Worm (Caenorhabditis elegans) whole organism, L1 larva: ENCODE measurements around the gene twk-43.

Source experiments
- C04F5.9 ChIP-seq: sonication (generic microtip); optimal IDR thresholded peaks from 2 replicates; lab custom pipeline; 2016; ENCODE audit warnings: missing genetic modification characterization, missing compliant biosample characterization
- C16A3.4 ChIP-seq: fragments of 150-350 bp; optimal IDR thresholded peaks from 2 replicates; lab custom pipeline; 2014; ENCODE audit warnings: missing biosample characterization, missing genetic modification characterization
- Y116A8C.19 ChIP-seq: sonication (generic microtip); optimal IDR thresholded peaks from 2 replicates; lab custom pipeline; 2016; ENCODE audit warnings: missing compliant biosample characterization, missing genetic modification characterization, borderline replicate concordance
- aha-1 ChIP-seq: fragments of 150-350 bp; optimal IDR thresholded peaks from 2 replicates; lab custom pipeline; 2014; ENCODE audit warnings: missing biosample characterization, missing genetic modification characterization
- alr-1 ChIP-seq: fragments of 200-800 bp; sonication (Bioruptor generic); optimal IDR thresholded peaks from 2 replicates; lab custom pipeline; 2018; ENCODE audit warnings: borderline replicate concordance, mild to moderate bottlenecking, missing genetic modification characterization, missing compliant biosample characterization
- aly-2 ChIP-seq: fragments of 150-350 bp; optimal IDR thresholded peaks from 2 replicates; lab custom pipeline; 2014; ENCODE audit warnings: missing biosample characterization, missing genetic modification characterization
- ama-1 ChIP-seq: fragments of 150-350 bp; optimal IDR thresholded peaks from 2 replicates; lab custom pipeline; 2014
- blmp-1 ChIP-seq: fragments of 150-350 bp; optimal IDR thresholded peaks from 2 replicates; lab custom pipeline; 2014; ENCODE audit warnings: missing biosample characterization, missing genetic modification characterization
- ceh-8 ChIP-seq: fragments of 200-800 bp; sonication (Bioruptor generic); optimal IDR thresholded peaks from 2 replicates; lab custom pipeline; 2018; ENCODE audit warnings: mild to moderate bottlenecking, missing genetic modification characterization, moderate library complexity, missing compliant biosample characterization
- ceh-88 ChIP-seq: fragments of 200-800 bp; sonication (Bioruptor generic); IDR thresholded peaks from 2 replicates; pipeline ENCODE4 v1.3.6; 2022; ENCODE audit warnings: missing genetic modification characterization, missing compliant biosample characterization
- ceh-90 ChIP-seq: sonication (generic microtip); optimal IDR thresholded peaks from 2 replicates; lab custom pipeline; 2016; ENCODE audit warnings: missing genetic modification characterization, missing compliant biosample characterization
- dpl-1 ChIP-seq, 3 experiments: fragments of 150-350 bp in 2 of 3; sonication (generic microtip) in 1 of 3; optimal IDR thresholded peaks; 2 replicates each; lab custom pipeline; 2014 to 2017; ENCODE audit warnings: missing biosample characterization in 3 of 3, missing genetic modification characterization in 3 of 3, missing genetic modification reagents in 3 of 3
- efl-3 ChIP-seq: fragments of 200-800 bp; sonication (Bioruptor generic); optimal IDR thresholded peaks from 2 replicates; lab custom pipeline; 2018; ENCODE audit warnings: mild to moderate bottlenecking, missing genetic modification characterization, missing compliant biosample characterization
- egl-27 ChIP-seq, 2 experiments: fragments of 150-350 bp in 1 of 2; sonication (generic microtip); optimal IDR thresholded peaks; 3 replicates each; lab custom pipeline; 2017 to 2018; ENCODE audit warnings: missing biosample characterization in 2 of 2, missing genetic modification characterization in 2 of 2, missing genetic modification reagents in 2 of 2
- elt-2 ChIP-seq: sonication (generic microtip); optimal IDR thresholded peaks from 2 replicates; lab custom pipeline; 2016; ENCODE audit warnings: missing genetic modification characterization, mild to moderate bottlenecking, inconsistent platforms, missing compliant biosample characterization, missing genetic modification reagents
- elt-3 ChIP-seq, 6 experiments: fragments of 150-350 bp in 1 of 6; sonication (generic microtip); optimal IDR thresholded peaks; 2 replicates each; lab custom pipeline; 2017 to 2018; ENCODE audit warnings: missing biosample characterization in 6 of 6, missing genetic modification characterization in 6 of 6, inconsistent platforms in 1 of 6
- ets-5 ChIP-seq: fragments of 200-800 bp; sonication (Bioruptor generic); IDR thresholded peaks from 2 replicates; pipeline ENCODE4 v1.3.6; 2022; ENCODE audit warnings: missing genetic modification characterization, missing compliant biosample characterization
- fkh-10 ChIP-seq: sonication (generic microtip); optimal IDR thresholded peaks from 2 replicates; lab custom pipeline; 2017; ENCODE audit warnings: missing biosample characterization, missing genetic modification reagents, missing genetic modification characterization
- fkh-4 ChIP-seq: sonication (generic microtip); optimal IDR thresholded peaks from 2 replicates; lab custom pipeline; 2016; ENCODE audit warnings: missing compliant biosample characterization, missing genetic modification characterization, borderline replicate concordance
- grh-1 ChIP-seq: fragments of 200-800 bp; sonication (Bioruptor generic); IDR thresholded peaks from 2 replicates; pipeline ENCODE4 v1.3.6; 2022; ENCODE audit warnings: missing genetic modification reagents, missing genetic modification characterization, missing compliant biosample characterization
- hlh-4 ChIP-seq: sonication (generic microtip); optimal IDR thresholded peaks from 2 replicates; lab custom pipeline; 2016; ENCODE audit warnings: mild to moderate bottlenecking, missing genetic modification characterization, missing compliant biosample characterization
- hpl-2 ChIP-seq: fragments of 150-350 bp; optimal IDR thresholded peaks from 2 replicates; lab custom pipeline; 2014; ENCODE audit warnings: missing biosample characterization, missing genetic modification reagents, missing genetic modification characterization
- irx-1 ChIP-seq: sonication (generic microtip); optimal IDR thresholded peaks from 2 replicates; lab custom pipeline; 2016; ENCODE audit warnings: missing genetic modification characterization, missing compliant biosample characterization
- isw-1 ChIP-seq: fragments of 200-800 bp; sonication (Bioruptor generic); IDR thresholded peaks from 2 replicates; pipeline ENCODE4 v1.3.6; 2022; ENCODE audit warnings: missing genetic modification characterization, missing compliant biosample characterization
- jun-1 ChIP-seq: fragments of 150-350 bp; optimal IDR thresholded peaks from 2 replicates; lab custom pipeline; 2014; ENCODE audit warnings: missing biosample characterization, missing genetic modification reagents, missing genetic modification characterization
- lin-13 ChIP-seq: fragments of 150-350 bp; optimal IDR thresholded peaks from 2 replicates; lab custom pipeline; 2014; ENCODE audit warnings: missing biosample characterization, missing genetic modification reagents, missing genetic modification characterization
- lin-15B ChIP-seq: fragments of 150-350 bp; sonication (generic microtip); optimal IDR thresholded peaks from 3 replicates; lab custom pipeline; 2014; ENCODE audit warnings: missing biosample characterization, missing genetic modification characterization
- lir-3 ChIP-seq: sonication (generic microtip); optimal IDR thresholded peaks from 2 replicates; lab custom pipeline; 2016; ENCODE audit warnings: mild to moderate bottlenecking, missing genetic modification characterization, moderate library complexity, missing compliant biosample characterization; ENCODE audit not compliant: poor library complexity
- mab-9 ChIP-seq: fragments of 200-800 bp; sonication (Bioruptor generic); IDR thresholded peaks from 2 replicates; pipeline ENCODE4 v1.3.6; 2022; ENCODE audit warnings: missing genetic modification reagents, missing genetic modification characterization, missing compliant biosample characterization
- mdl-1 ChIP-seq, 2 experiments: fragments of 150-350 bp; optimal IDR thresholded peaks; 2 replicates each; lab custom pipeline; 2014 to 2017; ENCODE audit warnings: missing biosample characterization in 2 of 2, missing genetic modification characterization in 2 of 2, inconsistent platforms in 1 of 2
- mep-1 ChIP-seq: fragments of 150-350 bp; optimal IDR thresholded peaks from 2 replicates; lab custom pipeline; 2014; ENCODE audit warnings: missing biosample characterization, missing genetic modification characterization
- nhr-11 ChIP-seq: fragments of 150-350 bp; optimal IDR thresholded peaks from 2 replicates; lab custom pipeline; 2014; ENCODE audit warnings: missing biosample characterization, missing genetic modification characterization
- nhr-19 ChIP-seq: fragments of 200-800 bp; sonication (Bioruptor generic); conservative IDR thresholded peaks from 2 replicates; pipeline ENCODE4 v1.3.6; 2022; ENCODE audit warnings: missing genetic modification characterization, missing compliant biosample characterization
- nhr-20 ChIP-seq: sonication (generic microtip); optimal IDR thresholded peaks from 2 replicates; lab custom pipeline; 2016; ENCODE audit warnings: mild to moderate bottlenecking, missing genetic modification characterization, missing compliant biosample characterization
- nhr-28 ChIP-seq: fragments of 150-350 bp; optimal IDR thresholded peaks from 2 replicates; lab custom pipeline; 2014; ENCODE audit warnings: missing biosample characterization, missing genetic modification characterization
- nhr-47 ChIP-seq: sonication (generic microtip); optimal IDR thresholded peaks from 2 replicates; lab custom pipeline; 2016; ENCODE audit warnings: mild to moderate bottlenecking, missing genetic modification characterization, moderate library complexity, missing compliant biosample characterization
- nhr-76 ChIP-seq: sonication (generic microtip); optimal IDR thresholded peaks from 2 replicates; lab custom pipeline; 2017; ENCODE audit warnings: missing biosample characterization, missing genetic modification characterization
- nhr-84 ChIP-seq: sonication (generic microtip); optimal IDR thresholded peaks from 2 replicates; lab custom pipeline; 2017; ENCODE audit warnings: missing biosample characterization, missing genetic modification characterization
- nhr-85 ChIP-seq: sonication (generic microtip); peaks from one replicate; lab custom pipeline; 2016; ENCODE audit warnings: missing genetic modification characterization, inconsistent platforms, missing compliant biosample characterization
- nhr-90 ChIP-seq: sonication (generic microtip); optimal IDR thresholded peaks from 2 replicates; lab custom pipeline; 2016; ENCODE audit warnings: mild to moderate bottlenecking, missing genetic modification characterization, missing compliant biosample characterization; ENCODE audit not compliant: poor library complexity
- pag-3 ChIP-seq: sonication (generic microtip); optimal IDR thresholded peaks from 2 replicates; lab custom pipeline; 2017; ENCODE audit warnings: missing genetic modification characterization, mild to moderate bottlenecking, missing compliant biosample characterization, antibody characterized with exemption, borderline replicate concordance; ENCODE audit not compliant: insufficient read depth
- pqm-1 ChIP-seq: sonication (generic microtip); optimal IDR thresholded peaks from 3 replicates; lab custom pipeline; 2017; ENCODE audit warnings: missing biosample characterization, missing genetic modification characterization
- skn-1 ChIP-seq: fragments of 150-350 bp; optimal IDR thresholded peaks from 2 replicates; lab custom pipeline; 2014; ENCODE audit warnings: missing biosample characterization, missing genetic modification characterization
- snpc-4 ChIP-seq: fragments of 150-350 bp; optimal IDR thresholded peaks from 2 replicates; lab custom pipeline; 2014; ENCODE audit warnings: missing biosample characterization, missing genetic modification characterization
- sox-4 ChIP-seq: sonication (generic microtip); optimal IDR thresholded peaks from 2 replicates; lab custom pipeline; 2016; ENCODE audit warnings: missing genetic modification characterization, missing compliant biosample characterization
- sptf-1 ChIP-seq: fragments of 150-350 bp; optimal IDR thresholded peaks from 2 replicates; lab custom pipeline; 2014; ENCODE audit warnings: missing biosample characterization, missing genetic modification characterization
- unc-62 ChIP-seq: fragments of 150-350 bp; optimal IDR thresholded peaks from 2 replicates; lab custom pipeline; 2014; ENCODE audit warnings: missing biosample characterization, missing genetic modification reagents, missing genetic modification characterization
- unc-86 ChIP-seq: sonication (generic microtip); optimal IDR thresholded peaks from 2 replicates; lab custom pipeline; 2016; ENCODE audit warnings: missing genetic modification characterization, missing compliant biosample characterization
- unc-98 ChIP-seq: fragments of 200-800 bp; sonication (Bioruptor generic); IDR thresholded peaks from 2 replicates; pipeline ENCODE4 v1.3.6; 2022; ENCODE audit warnings: missing genetic modification characterization, missing compliant biosample characterization
- vab-15 ChIP-seq: sonication (generic microtip); optimal IDR thresholded peaks from 2 replicates; lab custom pipeline; 2017; ENCODE audit warnings: missing genotype, mild to moderate bottlenecking, missing genetic modification characterization, missing compliant biosample characterization
- zip-4 ChIP-seq: fragments of 200-800 bp; sonication (Bioruptor generic); optimal IDR thresholded peaks from 2 replicates; lab custom pipeline; 2018; ENCODE audit warnings: mild to moderate bottlenecking, missing genetic modification characterization, moderate library complexity, missing compliant biosample characterization
- ztf-4 ChIP-seq: fragments of 150-350 bp; optimal IDR thresholded peaks from 2 replicates; lab custom pipeline; 2014; ENCODE audit warnings: missing biosample characterization, missing genetic modification characterization

twk-43 gene

ce11 chrV:13313045-13313623 lies 32.9 kb upstream of the twk-43 start, which contains the start of gene C50B6.3:
TSS of gene C50B6.3 (plus strand) at chrV:13313573.
- TF ChIP-seq nhr-85 (tag; lab: Kevin White, UChicago) (peak; percentile 95), nhr-20 (tag; lab: Kevin White, UChicago) (peak; percentile 95), hlh-4 (tag; lab: Kevin White, UChicago) (peak; percentile 80), sox-4 (peak; percentile 94), egl-27 (tag; optimal IDR thresholded peaks at IDR 0.05; lab: Kevin White, UChicago) (no peak), elt-3 (tag; optimal IDR thresholded peaks at IDR 0.05; lab: Kevin White, UChicago) (peak in 2 of 6 experiments; percentile 76 to 82), unc-98 (GFP tag; lab: Robert Waterston, UW) (peak; percentile 73), C04F5.9 (peak; percentile 86), lin-15B (tag; lab: Kevin White, UChicago) (peak; percentile 87), elt-2 (tag; lab: Kevin White, UChicago) (peak; percentile 63), fkh-10 (GFP tag; lab: Kevin White, UChicago) (peak; percentile 23), aha-1 (tag; lab: Kevin White, UChicago) (no peak), mdl-1 (tag; optimal IDR thresholded peaks at IDR 0.05; lab: Kevin White, UChicago) (peak in 1 of 2 experiments; percentile 58), C16A3.4 (tag; lab: Kevin White, UChicago) (peak; percentile 83), ceh-8 (GFP tag; lab: Kevin White, UChicago) (peak; percentile 84), lin-13 (GFP tag; lab: Kevin White, UChicago) (peak; percentile 79), fkh-4 (tag; lab: Kevin White, UChicago) (peak; percentile 97), jun-1 (peak; percentile 42), hpl-2 (GFP tag; lab: Kevin White, UChicago) (no peak), nhr-28 (no peak), sptf-1 (tag; lab: Kevin White, UChicago) (no peak), ceh-90 (peak; percentile 91), unc-86 (tag; lab: Kevin White, UChicago) (peak; percentile 85), zip-4 (GFP tag; lab: Kevin White, UChicago) (peak; percentile 66), grh-1 (GFP tag; lab: Robert Waterston, UW) (peak; percentile 82), irx-1 (tag; lab: Kevin White, UChicago) (peak; percentile 91), pag-3 (tag; lab: Kevin White, UChicago) (no peak), nhr-47 (tag; lab: Kevin White, UChicago) (peak; percentile 93), pqm-1 (tag; lab: Kevin White, UChicago) (no peak), ceh-88 (GFP tag; lab: Robert Waterston, UW) (peak; percentile 68; the same call in 1 of the 2 replicates), snpc-4 (peak; percentile 66), isw-1 (GFP tag; lab: Robert Waterston, UW) (peak; percentile 85), blmp-1 (tag; lab: Kevin White, UChicago) (peak; percentile 71), efl-3 (GFP tag; lab: Kevin White, UChicago) (peak; percentile 44), Y116A8C.19 (tag; lab: Kevin White, UChicago) (peak; percentile 81), skn-1 (tag; lab: Kevin White, UChicago) (peak; percentile 66), vab-15 (tag; lab: Kevin White, UChicago) (peak; percentile 84), nhr-19 (peak; percentile 93), nhr-90 (peak; percentile 93), ama-1 (lab: Kevin White, UChicago) (no peak), unc-62 (GFP tag; lab: Kevin White, UChicago) (no peak), nhr-84 (tag; lab: Kevin White, UChicago) (no peak), lir-3 (tag; lab: Kevin White, UChicago) (peak; percentile 97), aly-2 (tag; lab: Kevin White, UChicago) (peak; percentile 43), alr-1 (tag; lab: Kevin White, UChicago) (no peak), nhr-76 (tag; lab: Kevin White, UChicago) (no peak), mab-9 (GFP tag; lab: Robert Waterston, UW) (peak; percentile 80), dpl-1 (GFP tag; optimal IDR thresholded peaks at IDR 0.05; lab: Kevin White, UChicago) (peak; percentile 76 to 92 (median 85)), mep-1 (peak; percentile 92), nhr-11 (tag; lab: Kevin White, UChicago) (no peak), ets-5 (no peak), ztf-4 (peak; percentile 78)
